Worm (Caenorhabditis elegans) whole organism, L3 larva: ENCODE data around the gene Y38C1BA.1.

ENCODE experiments used
- ama-1 ChIP-seq: fragments of 150-350 bp; optimal IDR thresholded peaks from 2 replicates; lab custom pipeline; 2018
- elt-1 ChIP-seq: fragments of 150-350 bp; optimal IDR thresholded peaks from 2 replicates; lab custom pipeline; 2014; ENCODE audit warnings: missing biosample characterization, missing genetic modification characterization
- elt-3 ChIP-seq, 3 experiments: fragments of 150-350 bp in 1 of 3; sonication (generic microtip) in 2 of 3; optimal IDR thresholded peaks; 2 replicates in 2 of 3; 4 replicates in 1 of 3; lab custom pipeline; 2014 to 2017; ENCODE audit warnings: missing biosample characterization in 3 of 3, missing genetic modification characterization in 3 of 3
- fos-1 ChIP-seq: fragments of 150-350 bp; optimal IDR thresholded peaks from 2 replicates; lab custom pipeline; 2014; ENCODE audit warnings: missing biosample characterization, missing genetic modification characterization
- lin-15B ChIP-seq: fragments of 150-350 bp; optimal IDR thresholded peaks from 2 replicates; lab custom pipeline; 2014; ENCODE audit warnings: missing biosample characterization, missing genetic modification characterization
- lin-39 ChIP-seq: fragments of 150-350 bp; optimal IDR thresholded peaks from 2 replicates; lab custom pipeline; 2018; ENCODE audit warnings: missing biosample characterization, missing genetic modification reagents, missing genetic modification characterization
- mdl-1 ChIP-seq: fragments of 150-350 bp; optimal IDR thresholded peaks from 2 replicates; lab custom pipeline; 2014; ENCODE audit warnings: missing biosample characterization, missing genetic modification characterization
- nhr-28 ChIP-seq: fragments of 150-350 bp; optimal IDR thresholded peaks from 2 replicates; lab custom pipeline; 2014; ENCODE audit warnings: missing biosample characterization, missing genetic modification characterization

- TF ChIP-seq elt-1 (no peak), fos-1 (tag; lab: Kevin White, UChicago) (no peak), mdl-1 (no peak), elt-3 (tag; optimal IDR thresholded peaks at IDR 0.05; lab: Kevin White, UChicago) (no peak), lin-39 (tag; lab: Kevin White, UChicago) (no peak), nhr-28 (tag; lab: Kevin White, UChicago) (no peak), ama-1 (no peak), lin-15B (tag; lab: Kevin White, UChicago) (no peak)
These were observed 12.0 kb downstream of the Y38C1BA.1 start for ce11 chrIV:1791775-1792174.
